Fruit fly (Drosophila melanogaster) Kc167 (cell line): ENCODE measurements around the gene CG42714.

ENCODE experiments used
- Sin3A ChIP-seq: fragments of >200 bp; optimal IDR thresholded peaks from 2 replicates; lab custom pipeline; 2018; ENCODE audit warnings: missing external identifiers
- psq ChIP-seq: fragments of >200 bp; optimal IDR thresholded peaks from 2 replicates; lab custom pipeline; 2017; ENCODE audit warnings: missing external identifiers

DNA sequence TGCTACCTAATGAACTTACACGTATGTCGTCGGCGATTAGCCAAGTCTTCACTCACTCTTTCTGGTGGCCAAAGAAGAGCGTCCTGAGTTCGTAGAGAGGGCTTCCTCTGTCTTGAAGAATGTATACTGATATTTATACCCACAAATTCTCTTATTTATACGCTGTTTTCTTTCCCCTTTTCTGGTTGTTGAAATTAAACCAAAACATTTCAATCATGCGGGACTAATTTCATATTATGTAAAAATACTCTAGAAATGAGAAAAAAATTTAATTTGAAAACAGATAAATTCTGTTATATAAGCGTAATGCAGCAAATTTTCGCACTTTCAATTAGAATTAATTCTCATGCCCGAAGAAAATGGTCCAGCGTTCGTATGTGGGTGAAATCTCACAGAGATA, 575 bp downstream of the CG42714 start, which contains the start of gene BG642312:
- TF ChIP-seq Sin3A (lab: Kevin White, UChicago) (no peak), psq (no peak)
